Worm (Caenorhabditis elegans): ENCODE results near the gene F54D5.5.

ce11 chrII:11533716-11534115 lies 33.1 kb downstream of the F54D5.5 start, which contains the start of gene mdt-8:
- no peak for TF ChIP-seq elt-2 (tag; optimal IDR thresholded peaks at IDR 0.05)
- TF ChIP-seq nhr-28 (tag; optimal IDR thresholded peaks at IDR 0.05), result no peak
- TF ChIP-seq ztf-4 (tag; optimal IDR thresholded peaks at IDR 0.05), result no peak
- TF ChIP-seq unc-62 (GFP tag; optimal IDR thresholded peaks at IDR 0.05), result no peak
- no peak for TF ChIP-seq aha-1 (tag; optimal IDR thresholded peaks at IDR 0.05)
- no peak for TF ChIP-seq nhr-12 (tag; optimal IDR thresholded peaks at IDR 0.05)
- TF ChIP-seq unc-130 (tag; optimal IDR thresholded peaks at IDR 0.05), result no peak
- no peak for TF ChIP-seq mep-1 (tag; optimal IDR thresholded peaks at IDR 0.05)
- no peak for TF ChIP-seq pqm-1 (tag; optimal IDR thresholded peaks at IDR 0.05)

Data from whole organism, L1 larva.